Fruit fly (Drosophila melanogaster): ENCODE measurements around the gene Stat92E.

DNA sequence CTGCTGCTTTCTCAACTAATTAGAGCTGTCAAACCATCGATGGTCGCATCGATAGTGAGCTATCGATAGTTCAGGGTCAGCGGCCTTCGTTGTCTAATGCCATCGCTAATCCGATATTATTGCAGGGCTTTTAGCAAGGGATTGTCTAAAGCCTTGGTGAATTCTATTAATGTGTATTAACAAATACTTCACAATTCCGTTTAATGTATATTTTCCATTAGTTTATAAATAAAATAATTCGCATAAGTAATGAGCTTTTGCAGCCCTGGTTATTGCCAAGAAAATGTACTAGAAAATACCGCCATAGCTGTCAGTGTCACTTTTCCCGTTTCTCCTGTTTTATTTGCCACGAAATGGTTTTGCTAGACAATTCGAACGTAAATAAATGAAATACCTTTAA, 27.7 kb upstream of the Stat92E start, which contains the start of the genes EloB and Srp14:
- TF ChIP-seq CG11617 (GFP tag; optimal IDR thresholded peaks at IDR 0.05) (peak; percentile 91), cnc (optimal IDR thresholded peaks at IDR 0.05) (no peak)
